Worm (Caenorhabditis elegans) whole organism, L2 larva: ENCODE measurements around the gene F01D5.1.

ENCODE experiments used
- C34F6.9 ChIP-seq: fragments of 150-350 bp; optimal IDR thresholded peaks from 2 replicates; lab custom pipeline; 2014; ENCODE audit warnings: missing biosample characterization, missing genetic modification characterization
- F13H6.1 ChIP-seq: sonication (generic microtip); optimal IDR thresholded peaks from 2 replicates; lab custom pipeline; 2016; ENCODE audit warnings: missing genetic modification characterization, missing compliant biosample characterization
- aly-2 ChIP-seq: fragments of 150-350 bp; optimal IDR thresholded peaks from 2 replicates; lab custom pipeline; 2014; ENCODE audit warnings: missing biosample characterization, missing genetic modification characterization
- ama-1 ChIP-seq: fragments of 150-350 bp; optimal IDR thresholded peaks from 2 replicates; lab custom pipeline; 2018; ENCODE audit warnings: inconsistent platforms
- blmp-1 ChIP-seq: sonication (generic microtip); optimal IDR thresholded peaks from 2 replicates; lab custom pipeline; 2017; ENCODE audit warnings: missing genetic modification characterization, mild to moderate bottlenecking, missing compliant biosample characterization, antibody characterized with exemption, moderate library complexity; ENCODE audit not compliant: insufficient read depth
- ceh-16 ChIP-seq: fragments of 150-350 bp; optimal IDR thresholded peaks from 2 replicates; lab custom pipeline; 2014; ENCODE audit warnings: missing biosample characterization, missing genetic modification characterization
- ceh-82 ChIP-seq: fragments of 150-350 bp; optimal IDR thresholded peaks from 2 replicates; lab custom pipeline; 2014; ENCODE audit warnings: missing biosample characterization, missing genetic modification characterization
- crh-2 ChIP-seq: sonication (generic microtip); optimal IDR thresholded peaks from 2 replicates; lab custom pipeline; 2017; ENCODE audit warnings: missing biosample characterization, missing genetic modification characterization
- dmd-4 ChIP-seq: sonication (generic microtip); optimal IDR thresholded peaks from 2 replicates; lab custom pipeline; 2017; ENCODE audit warnings: missing biosample characterization, missing genetic modification characterization
- elt-1 ChIP-seq: fragments of 150-350 bp; optimal IDR thresholded peaks from 2 replicates; lab custom pipeline; 2014; ENCODE audit warnings: missing biosample characterization, missing genetic modification characterization
- fos-1 ChIP-seq: fragments of 150-350 bp; optimal IDR thresholded peaks from 2 replicates; lab custom pipeline; 2014; ENCODE audit warnings: missing biosample characterization, missing genetic modification characterization
- gmeb-1 ChIP-seq: fragments of 150-350 bp; optimal IDR thresholded peaks from 2 replicates; lab custom pipeline; 2014; ENCODE audit warnings: missing biosample characterization, missing genetic modification characterization
- lin-39 ChIP-seq: fragments of 150-350 bp; optimal IDR thresholded peaks from 2 replicates; lab custom pipeline; 2014; ENCODE audit warnings: missing biosample characterization, missing genetic modification reagents, missing genetic modification characterization
- lsy-2 ChIP-seq, 2 experiments: fragments of 150-350 bp in 1 of 2; sonication (generic microtip) in 1 of 2; optimal IDR thresholded peaks; 2 replicates each; lab custom pipeline; 2014 to 2017; ENCODE audit warnings: missing biosample characterization in 2 of 2, missing genetic modification characterization in 2 of 2
- mbf-1 ChIP-seq: sonication (generic microtip); optimal IDR thresholded peaks from 2 replicates; lab custom pipeline; 2017; ENCODE audit warnings: missing biosample characterization, missing genetic modification characterization
- mdl-1 ChIP-seq, 2 experiments: fragments of 150-350 bp in 1 of 2; sonication (generic microtip) in 1 of 2; optimal IDR thresholded peaks; 2 replicates each; lab custom pipeline; 2017; ENCODE audit warnings: missing biosample characterization in 2 of 2, missing genetic modification characterization in 2 of 2
- nhr-11 ChIP-seq: fragments of 150-350 bp; optimal IDR thresholded peaks from 2 replicates; lab custom pipeline; 2014; ENCODE audit warnings: missing biosample characterization, missing genetic modification characterization
- nhr-12 ChIP-seq: fragments of 150-350 bp; optimal IDR thresholded peaks from 2 replicates; lab custom pipeline; 2014; ENCODE audit warnings: missing biosample characterization, missing genetic modification characterization
- nhr-129 ChIP-seq: fragments of 150-350 bp; optimal IDR thresholded peaks from 2 replicates; lab custom pipeline; 2014; ENCODE audit warnings: missing biosample characterization, missing genetic modification characterization
- nhr-21 ChIP-seq: fragments of 150-350 bp; optimal IDR thresholded peaks from 2 replicates; lab custom pipeline; 2014; ENCODE audit warnings: missing biosample characterization, missing genetic modification characterization
- nhr-237 ChIP-seq: fragments of 150-350 bp; optimal IDR thresholded peaks from 2 replicates; lab custom pipeline; 2014; ENCODE audit warnings: missing biosample characterization, missing genetic modification characterization
- nhr-25 ChIP-seq: fragments of 150-350 bp; sonication (generic microtip); optimal IDR thresholded peaks from 3 replicates; lab custom pipeline; 2014; ENCODE audit warnings: missing biosample characterization, missing genetic modification characterization
- nhr-6 ChIP-seq: fragments of 150-350 bp; optimal IDR thresholded peaks from 2 replicates; lab custom pipeline; 2014; ENCODE audit warnings: missing biosample characterization, missing genetic modification characterization
- nhr-77 ChIP-seq: fragments of 150-350 bp; optimal IDR thresholded peaks from 2 replicates; lab custom pipeline; 2014; ENCODE audit warnings: missing biosample characterization, missing genetic modification characterization
- peb-1 ChIP-seq: fragments of 150-350 bp; optimal IDR thresholded peaks from 2 replicates; lab custom pipeline; 2014; ENCODE audit warnings: missing biosample characterization, missing genetic modification characterization
- sem-4 ChIP-seq: fragments of 150-350 bp; optimal IDR thresholded peaks from 2 replicates; lab custom pipeline; 2014; ENCODE audit warnings: missing biosample characterization, missing genetic modification reagents, missing genetic modification characterization
- sma-3 ChIP-seq: sonication (generic microtip); optimal IDR thresholded peaks from 2 replicates; lab custom pipeline; 2016; ENCODE audit warnings: missing genetic modification reagents, missing genetic modification characterization, missing compliant biosample characterization
- sma-9 ChIP-seq, 2 experiments: fragments of 150-350 bp in 1 of 2; sonication (generic microtip) in 1 of 2; optimal IDR thresholded peaks; 2 replicates each; lab custom pipeline; 2014 to 2016; ENCODE audit warnings: missing genetic modification characterization in 2 of 2, mild to moderate bottlenecking in 1 of 2, missing biosample characterization in 1 of 2, missing compliant biosample characterization in 1 of 2, missing genetic modification reagents in 1 of 2, moderate library complexity in 1 of 2
- snpc-4 ChIP-seq: fragments of 150-350 bp; optimal IDR thresholded peaks from 2 replicates; lab custom pipeline; 2014; ENCODE audit warnings: missing biosample characterization, missing genetic modification characterization
- unc-55 ChIP-seq: fragments of 150-350 bp; sonication (generic microtip); optimal IDR thresholded peaks from 3 replicates; lab custom pipeline; 2014; ENCODE audit warnings: missing biosample characterization, missing genetic modification reagents, missing genetic modification characterization
- unc-62 ChIP-seq: fragments of 150-350 bp; optimal IDR thresholded peaks from 2 replicates; lab custom pipeline; 2014; ENCODE audit warnings: missing biosample characterization, missing genetic modification reagents, missing genetic modification characterization
- zag-1 ChIP-seq: fragments of 150-350 bp; optimal IDR thresholded peaks from 2 replicates; lab custom pipeline; 2014; ENCODE audit warnings: missing biosample characterization, missing genetic modification characterization
- ztf-1 ChIP-seq: fragments of 200-800 bp; sonication (Bioruptor generic); conservative IDR thresholded peaks from 2 replicates; pipeline ENCODE4 v1.3.6; 2022; ENCODE audit warnings: missing genetic modification characterization, missing compliant biosample characterization
- ztf-4 ChIP-seq: fragments of 150-350 bp; optimal IDR thresholded peaks from 2 replicates; lab custom pipeline; 2014; ENCODE audit warnings: missing biosample characterization, missing genetic modification characterization

The F01D5.1 gene

ce11 chrII:13958359-13958758, 39.0 kb downstream of the F01D5.1 start:
- TF ChIP-seq sma-9 (GFP tag; optimal IDR thresholded peaks at IDR 0.05; lab: Kevin White, UChicago) = peak; percentile 10
- TF ChIP-seq sma-9 (tag; optimal IDR thresholded peaks at IDR 0.05; lab: Kevin White, UChicago) = no peak
- no peak for TF ChIP-seq nhr-21
- TF ChIP-seq lsy-2 (tag; optimal IDR thresholded peaks at IDR 0.05; lab: Kevin White, UChicago) = peak in 1 of 2 experiments; percentile 11
- TF ChIP-seq nhr-11 (tag; lab: Kevin White, UChicago) = no peak
- TF ChIP-seq, all 48 proteins: peak for 2

ce11 chrII:13957437-13957836, 39.9 kb downstream of the F01D5.1 start, which contains the start of gene zip-3:
Gene zip-3 (minus strand): TSS chrII:13957457.
- TF ChIP-seq nhr-12 (tag; lab: Kevin White, UChicago) (no peak), gmeb-1 (tag; lab: Kevin White, UChicago) (peak; percentile 3), sma-9 (GFP tag; optimal IDR thresholded peaks at IDR 0.05; lab: Kevin White, UChicago) (peak; percentile 64), sma-9 (tag; optimal IDR thresholded peaks at IDR 0.05; lab: Kevin White, UChicago) (no peak), mdl-1 (tag; optimal IDR thresholded peaks at IDR 0.05; lab: Kevin White, UChicago) (no peak), F13H6.1 (no peak), snpc-4 (no peak), lin-39 (no peak), unc-62 (GFP tag; lab: Kevin White, UChicago) (no peak), unc-55 (GFP tag; lab: Kevin White, UChicago) (no peak), ztf-1 (no peak), ama-1 (lab: Kevin White, UChicago) (no peak), elt-1 (tag; lab: Kevin White, UChicago) (no peak)

ce11 chrII:13956529-13956928, 40.9 kb downstream of the F01D5.1 start:
- TF ChIP-seq nhr-237 (tag; lab: Kevin White, UChicago) (no peak), fos-1 (peak; percentile 59), ceh-82 (tag; lab: Kevin White, UChicago) (no peak), nhr-129 (peak; percentile 8), ztf-4 (tag; lab: Kevin White, UChicago) (no peak), crh-2 (peak; percentile 29), nhr-12 (tag; lab: Kevin White, UChicago) (no peak), mbf-1 (no peak), unc-62 (GFP tag; lab: Kevin White, UChicago) (no peak), sem-4 (tag; lab: Kevin White, UChicago) (no peak), elt-1 (tag; lab: Kevin White, UChicago) (no peak), zag-1 (no peak), sma-9 (GFP tag; optimal IDR thresholded peaks at IDR 0.05; lab: Kevin White, UChicago) (peak; percentile 20), sma-9 (tag; optimal IDR thresholded peaks at IDR 0.05; lab: Kevin White, UChicago) (no peak), gmeb-1 (tag; lab: Kevin White, UChicago) (peak; percentile 38), unc-55 (GFP tag; lab: Kevin White, UChicago) (no peak)

ce11 chrII:13954979-13955378, 42.4 kb downstream of the F01D5.1 start:
- TF ChIP-seq blmp-1 (peak; percentile 1), sma-9 (GFP tag; optimal IDR thresholded peaks at IDR 0.05; lab: Kevin White, UChicago) (peak; percentile 3), sma-9 (tag; optimal IDR thresholded peaks at IDR 0.05; lab: Kevin White, UChicago) (no peak), dmd-4 (no peak), lsy-2 (tag; optimal IDR thresholded peaks at IDR 0.05; lab: Kevin White, UChicago) (peak in 1 of 2 experiments; percentile 57), fos-1 (peak; percentile 55), nhr-12 (tag; lab: Kevin White, UChicago) (no peak)

- no peak for TF ChIP-seq nhr-11 (tag; lab: Kevin White, UChicago)
- TF ChIP-seq C34F6.9 (tag; lab: Kevin White, UChicago) = peak; percentile 27
- TF ChIP-seq mbf-1 = no peak
- TF ChIP-seq unc-55 (GFP tag; lab: Kevin White, UChicago) = no peak
- no peak for TF ChIP-seq sem-4 (tag; lab: Kevin White, UChicago)
- peak; percentile 62 for TF ChIP-seq sma-3 (GFP tag; lab: Kevin White, UChicago)
- peak; percentile 78 for TF ChIP-seq fos-1
- TF ChIP-seq peb-1 (tag; lab: Kevin White, UChicago) = no peak
- TF ChIP-seq lsy-2 (tag; optimal IDR thresholded peaks at IDR 0.05; lab: Kevin White, UChicago) = peak in 1 of 2 experiments; percentile 57
- TF ChIP-seq ztf-1 = no peak
- TF ChIP-seq nhr-129 = peak; percentile 100
- no peak for TF ChIP-seq nhr-6 (tag; lab: Kevin White, UChicago)
- TF ChIP-seq ceh-16 (tag; lab: Kevin White, UChicago) = no peak
- no peak for TF ChIP-seq aly-2
- TF ChIP-seq nhr-25 (tag; lab: Kevin White, UChicago) = peak; percentile 54
- peak; percentile 29 for TF ChIP-seq F13H6.1
- no peak for TF ChIP-seq nhr-77
- TF ChIP-seq sma-9 (GFP tag; optimal IDR thresholded peaks at IDR 0.05; lab: Kevin White, UChicago) = peak; percentile 74
- no peak for TF ChIP-seq sma-9 (tag; optimal IDR thresholded peaks at IDR 0.05; lab: Kevin White, UChicago)
- TF ChIP-seq gmeb-1 (tag; lab: Kevin White, UChicago) = peak; percentile 48
- TF ChIP-seq crh-2 = peak; percentile 79
These were observed 43.3 kb downstream of the F01D5.1 start for ce11 chrII:13954077-13954476.
